Fruit fly (Drosophila melanogaster): Measurements from ENCODE around the gene mge.

DNA sequence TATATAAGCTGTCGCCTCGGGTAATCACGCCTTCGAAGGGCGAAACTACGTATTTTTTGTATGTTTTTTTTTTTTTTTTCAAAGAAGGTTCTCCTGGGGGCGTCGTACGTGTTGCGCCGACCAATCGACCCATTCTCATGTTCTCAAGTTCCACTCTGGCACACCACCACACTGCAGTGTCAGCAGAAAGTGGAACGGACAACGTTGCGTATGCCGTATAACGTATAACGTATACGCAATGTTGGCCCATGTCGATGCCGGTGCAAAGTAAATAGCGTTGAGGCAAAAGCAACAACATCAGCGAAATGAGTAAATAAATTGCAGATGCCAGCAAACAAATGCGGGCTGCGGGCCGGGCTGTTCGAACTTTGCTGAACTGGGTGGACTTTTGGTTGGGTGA is 2.4 kb upstream of the mge start:
- no peak for TF ChIP-seq CG8478 (optimal IDR thresholded peaks at IDR 0.05)
- TF ChIP-seq CTCF (optimal IDR thresholded peaks at IDR 0.05) = no peak

Data from S2 (cell line).